Worm (Caenorhabditis elegans) whole organism, L1 larva: Measurements from ENCODE around the gene cyn-16.

ENCODE experiments used
- C04F5.9 ChIP-seq: sonication (generic microtip); optimal IDR thresholded peaks from 2 replicates; lab custom pipeline; 2016; ENCODE audit warnings: missing genetic modification characterization, missing compliant biosample characterization
- C16A3.4 ChIP-seq: fragments of 150-350 bp; optimal IDR thresholded peaks from 2 replicates; lab custom pipeline; 2014; ENCODE audit warnings: missing biosample characterization, missing genetic modification characterization
- F16B12.6 ChIP-seq: fragments of 150-350 bp; optimal IDR thresholded peaks from 2 replicates; lab custom pipeline; 2014; ENCODE audit warnings: missing biosample characterization, missing genetic modification characterization
- Y116A8C.19 ChIP-seq: sonication (generic microtip); optimal IDR thresholded peaks from 2 replicates; lab custom pipeline; 2016; ENCODE audit warnings: missing compliant biosample characterization, missing genetic modification characterization, borderline replicate concordance
- aha-1 ChIP-seq: fragments of 150-350 bp; optimal IDR thresholded peaks from 2 replicates; lab custom pipeline; 2014; ENCODE audit warnings: missing biosample characterization, missing genetic modification characterization
- alr-1 ChIP-seq: fragments of 200-800 bp; sonication (Bioruptor generic); optimal IDR thresholded peaks from 2 replicates; lab custom pipeline; 2018; ENCODE audit warnings: borderline replicate concordance, mild to moderate bottlenecking, missing genetic modification characterization, missing compliant biosample characterization
- aly-2 ChIP-seq: fragments of 150-350 bp; optimal IDR thresholded peaks from 2 replicates; lab custom pipeline; 2014; ENCODE audit warnings: missing biosample characterization, missing genetic modification characterization
- ama-1 ChIP-seq: fragments of 150-350 bp; optimal IDR thresholded peaks from 2 replicates; lab custom pipeline; 2014
- blmp-1 ChIP-seq: fragments of 150-350 bp; optimal IDR thresholded peaks from 2 replicates; lab custom pipeline; 2014; ENCODE audit warnings: missing biosample characterization, missing genetic modification characterization
- ceh-63 ChIP-seq: fragments of 200-800 bp; sonication (Bioruptor generic); optimal IDR thresholded peaks from 2 replicates; lab custom pipeline; 2018; ENCODE audit warnings: mild to moderate bottlenecking, missing genetic modification characterization, missing compliant biosample characterization
- ceh-82 ChIP-seq, 3 experiments: fragments of 150-350 bp in 1 of 3; sonication (generic microtip) in 2 of 3; optimal IDR thresholded peaks; 2 replicates each; lab custom pipeline; 2014 to 2017; ENCODE audit warnings: missing biosample characterization in 3 of 3, missing genetic modification characterization in 3 of 3
- ceh-90 ChIP-seq: sonication (generic microtip); optimal IDR thresholded peaks from 2 replicates; lab custom pipeline; 2016; ENCODE audit warnings: missing genetic modification characterization, missing compliant biosample characterization
- dpl-1 ChIP-seq, 3 experiments: fragments of 150-350 bp in 2 of 3; sonication (generic microtip) in 1 of 3; optimal IDR thresholded peaks; 2 replicates each; lab custom pipeline; 2014 to 2017; ENCODE audit warnings: missing biosample characterization in 3 of 3, missing genetic modification characterization in 3 of 3, missing genetic modification reagents in 3 of 3
- dsc-1 ChIP-seq: sonication (generic microtip); optimal IDR thresholded peaks from 2 replicates; lab custom pipeline; 2016; ENCODE audit warnings: mild to moderate bottlenecking, missing genetic modification characterization, missing compliant biosample characterization
- efl-1 ChIP-seq, 4 experiments: fragments of 150-350 bp; optimal IDR thresholded peaks in 3 of 4; peaks in 1 of 4; 1 replicate in 1 of 4; 2 replicates in 3 of 4; lab custom pipeline; 2014; ENCODE audit warnings: missing biosample characterization in 2 of 4, missing genetic modification characterization in 2 of 4, missing genetic modification reagents in 2 of 4
- elt-2 ChIP-seq: sonication (generic microtip); optimal IDR thresholded peaks from 2 replicates; lab custom pipeline; 2016; ENCODE audit warnings: missing genetic modification characterization, mild to moderate bottlenecking, inconsistent platforms, missing compliant biosample characterization, missing genetic modification reagents
- elt-3 ChIP-seq, 6 experiments: fragments of 150-350 bp in 1 of 6; sonication (generic microtip); optimal IDR thresholded peaks; 2 replicates each; lab custom pipeline; 2017 to 2018; ENCODE audit warnings: missing biosample characterization in 6 of 6, missing genetic modification characterization in 6 of 6, inconsistent platforms in 1 of 6
- ets-5 ChIP-seq: fragments of 200-800 bp; sonication (Bioruptor generic); IDR thresholded peaks from 2 replicates; pipeline ENCODE4 v1.3.6; 2022; ENCODE audit warnings: missing genetic modification characterization, missing compliant biosample characterization
- fkh-10 ChIP-seq: sonication (generic microtip); optimal IDR thresholded peaks from 2 replicates; lab custom pipeline; 2017; ENCODE audit warnings: missing biosample characterization, missing genetic modification reagents, missing genetic modification characterization
- fkh-4 ChIP-seq: sonication (generic microtip); optimal IDR thresholded peaks from 2 replicates; lab custom pipeline; 2016; ENCODE audit warnings: missing compliant biosample characterization, missing genetic modification characterization, borderline replicate concordance
- fkh-8 ChIP-seq: sonication (generic microtip); optimal IDR thresholded peaks from 2 replicates; lab custom pipeline; 2016; ENCODE audit warnings: mild to moderate bottlenecking, missing genetic modification characterization, missing compliant biosample characterization
- fos-1 ChIP-seq: fragments of 150-350 bp; optimal IDR thresholded peaks from 2 replicates; lab custom pipeline; 2014; ENCODE audit warnings: missing biosample characterization, missing genetic modification characterization
- grh-1 ChIP-seq: fragments of 200-800 bp; sonication (Bioruptor generic); IDR thresholded peaks from 2 replicates; pipeline ENCODE4 v1.3.6; 2022; ENCODE audit warnings: missing genetic modification reagents, missing genetic modification characterization, missing compliant biosample characterization
- hlh-17 ChIP-seq: fragments of 200-800 bp; sonication (Bioruptor generic); optimal IDR thresholded peaks from 2 replicates; lab custom pipeline; 2018; ENCODE audit warnings: missing genetic modification characterization, mild to moderate bottlenecking, missing compliant biosample characterization, moderate library complexity, borderline replicate concordance
- hpl-2 ChIP-seq: fragments of 150-350 bp; optimal IDR thresholded peaks from 2 replicates; lab custom pipeline; 2014; ENCODE audit warnings: missing biosample characterization, missing genetic modification reagents, missing genetic modification characterization
- irx-1 ChIP-seq: sonication (generic microtip); optimal IDR thresholded peaks from 2 replicates; lab custom pipeline; 2016; ENCODE audit warnings: missing genetic modification characterization, missing compliant biosample characterization
- isw-1 ChIP-seq: fragments of 200-800 bp; sonication (Bioruptor generic); IDR thresholded peaks from 2 replicates; pipeline ENCODE4 v1.3.6; 2022; ENCODE audit warnings: missing genetic modification characterization, missing compliant biosample characterization
- lir-3 ChIP-seq: sonication (generic microtip); optimal IDR thresholded peaks from 2 replicates; lab custom pipeline; 2016; ENCODE audit warnings: mild to moderate bottlenecking, missing genetic modification characterization, moderate library complexity, missing compliant biosample characterization; ENCODE audit not compliant: poor library complexity
- mab-9 ChIP-seq: fragments of 200-800 bp; sonication (Bioruptor generic); IDR thresholded peaks from 2 replicates; pipeline ENCODE4 v1.3.6; 2022; ENCODE audit warnings: missing genetic modification reagents, missing genetic modification characterization, missing compliant biosample characterization
- mdl-1 ChIP-seq, 2 experiments: fragments of 150-350 bp; optimal IDR thresholded peaks; 2 replicates each; lab custom pipeline; 2014 to 2017; ENCODE audit warnings: missing biosample characterization in 2 of 2, missing genetic modification characterization in 2 of 2, inconsistent platforms in 1 of 2
- mef-2 ChIP-seq: fragments of 150-350 bp; optimal IDR thresholded peaks from 2 replicates; lab custom pipeline; 2014; ENCODE audit warnings: missing biosample characterization, missing genetic modification characterization
- nhr-11 ChIP-seq: fragments of 150-350 bp; optimal IDR thresholded peaks from 2 replicates; lab custom pipeline; 2014; ENCODE audit warnings: missing biosample characterization, missing genetic modification characterization
- nhr-12 ChIP-seq: sonication (generic microtip); optimal IDR thresholded peaks from 2 replicates; lab custom pipeline; 2017; ENCODE audit warnings: missing biosample characterization, missing genetic modification characterization
- nhr-19 ChIP-seq: fragments of 200-800 bp; sonication (Bioruptor generic); conservative IDR thresholded peaks from 2 replicates; pipeline ENCODE4 v1.3.6; 2022; ENCODE audit warnings: missing genetic modification characterization, missing compliant biosample characterization
- nhr-20 ChIP-seq: sonication (generic microtip); optimal IDR thresholded peaks from 2 replicates; lab custom pipeline; 2016; ENCODE audit warnings: mild to moderate bottlenecking, missing genetic modification characterization, missing compliant biosample characterization
- nhr-237 ChIP-seq: fragments of 150-350 bp; optimal IDR thresholded peaks from 2 replicates; lab custom pipeline; 2014; ENCODE audit warnings: missing biosample characterization, missing genetic modification characterization
- nhr-76 ChIP-seq: sonication (generic microtip); optimal IDR thresholded peaks from 2 replicates; lab custom pipeline; 2017; ENCODE audit warnings: missing biosample characterization, missing genetic modification characterization
- nhr-84 ChIP-seq: sonication (generic microtip); optimal IDR thresholded peaks from 2 replicates; lab custom pipeline; 2017; ENCODE audit warnings: missing biosample characterization, missing genetic modification characterization
- nhr-90 ChIP-seq: sonication (generic microtip); optimal IDR thresholded peaks from 2 replicates; lab custom pipeline; 2016; ENCODE audit warnings: mild to moderate bottlenecking, missing genetic modification characterization, missing compliant biosample characterization; ENCODE audit not compliant: poor library complexity
- snpc-4 ChIP-seq: fragments of 150-350 bp; optimal IDR thresholded peaks from 2 replicates; lab custom pipeline; 2014; ENCODE audit warnings: missing biosample characterization, missing genetic modification characterization
- snu-23 ChIP-seq: sonication (generic microtip); optimal IDR thresholded peaks from 2 replicates; lab custom pipeline; 2016; ENCODE audit warnings: missing genetic modification characterization, missing compliant biosample characterization
- sox-4 ChIP-seq: sonication (generic microtip); optimal IDR thresholded peaks from 2 replicates; lab custom pipeline; 2016; ENCODE audit warnings: missing genetic modification characterization, missing compliant biosample characterization
- sptf-1 ChIP-seq: fragments of 150-350 bp; optimal IDR thresholded peaks from 2 replicates; lab custom pipeline; 2014; ENCODE audit warnings: missing biosample characterization, missing genetic modification characterization
- sup-37 ChIP-seq: fragments of 200-800 bp; sonication (Bioruptor generic); optimal IDR thresholded peaks from 2 replicates; lab custom pipeline; 2018; ENCODE audit warnings: mild to moderate bottlenecking, missing genetic modification characterization, missing compliant biosample characterization
- swsn-7 ChIP-seq: sonication (generic microtip); optimal IDR thresholded peaks from 2 replicates; lab custom pipeline; 2016; ENCODE audit warnings: missing genetic modification characterization, missing compliant biosample characterization
- tbx-2 ChIP-seq: sonication (generic microtip); optimal IDR thresholded peaks from 2 replicates; lab custom pipeline; 2016; ENCODE audit warnings: missing genetic modification characterization, missing compliant biosample characterization
- tlp-1 ChIP-seq: fragments of 150-350 bp; optimal IDR thresholded peaks from 2 replicates; lab custom pipeline; 2014; ENCODE audit warnings: missing biosample characterization, missing genetic modification characterization
- unc-130 ChIP-seq: fragments of 150-350 bp; optimal IDR thresholded peaks from 2 replicates; lab custom pipeline; 2017; ENCODE audit warnings: missing biosample characterization, missing genetic modification characterization, inconsistent platforms
- unc-62 ChIP-seq: fragments of 150-350 bp; optimal IDR thresholded peaks from 2 replicates; lab custom pipeline; 2014; ENCODE audit warnings: missing biosample characterization, missing genetic modification reagents, missing genetic modification characterization
- unc-86 ChIP-seq: sonication (generic microtip); optimal IDR thresholded peaks from 2 replicates; lab custom pipeline; 2016; ENCODE audit warnings: missing genetic modification characterization, missing compliant biosample characterization
- xbp-1 ChIP-seq: sonication (generic microtip); optimal IDR thresholded peaks from 2 replicates; lab custom pipeline; 2016; ENCODE audit warnings: missing genetic modification characterization, missing compliant biosample characterization
- zag-1 ChIP-seq: fragments of 150-350 bp; optimal IDR thresholded peaks from 2 replicates; lab custom pipeline; 2014; ENCODE audit warnings: missing biosample characterization, missing genetic modification characterization
- ztf-4 ChIP-seq: fragments of 150-350 bp; optimal IDR thresholded peaks from 2 replicates; lab custom pipeline; 2014; ENCODE audit warnings: missing biosample characterization, missing genetic modification characterization

cyn-16 gene

DNA sequence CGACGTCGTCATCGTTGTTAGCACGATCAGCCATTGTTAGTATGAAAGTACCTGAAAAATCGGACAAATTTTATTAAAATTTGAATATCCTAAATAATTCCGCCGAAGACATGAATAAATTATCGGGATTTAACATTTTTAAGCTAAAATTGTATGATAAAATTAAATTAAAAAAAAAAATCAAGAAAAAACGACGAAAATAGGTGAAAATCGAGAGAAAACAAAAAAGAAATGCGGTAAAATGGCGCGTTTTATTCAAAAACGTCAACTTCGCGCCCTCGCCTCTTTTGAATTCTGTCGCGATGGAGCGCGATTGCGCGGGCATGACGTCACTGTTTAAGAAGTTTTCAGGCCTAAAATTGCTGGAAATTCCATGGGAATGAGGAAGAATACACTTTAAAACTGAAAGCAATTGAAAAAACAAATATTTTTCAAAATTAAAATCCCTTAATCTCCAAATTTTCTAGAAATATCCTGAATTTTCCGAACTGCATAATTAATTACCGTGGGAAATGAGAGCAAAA, 29.9 kb downstream of the cyn-16 start, which contains the start of gene mcm-2 (continued):
- TF ChIP-seq xbp-1 (tag; lab: Kevin White, UChicago) (peak; percentile 70), F16B12.6 (tag; lab: Kevin White, UChicago) (peak; percentile 38), unc-130 (tag; lab: Kevin White, UChicago) (peak; percentile 3), mdl-1 (tag; optimal IDR thresholded peaks at IDR 0.05; lab: Kevin White, UChicago) (peak in 1 of 2 experiments; percentile 19), nhr-19 (GFP tag; lab: Robert Waterston, UW) (peak; percentile 48), zag-1 (tag; lab: Kevin White, UChicago) (no peak), fkh-10 (GFP tag; lab: Kevin White, UChicago) (no peak), C04F5.9 (tag; lab: Kevin White, UChicago) (no peak), ceh-90 (no peak), alr-1 (tag; lab: Kevin White, UChicago) (no peak), C16A3.4 (tag; lab: Kevin White, UChicago) (peak; percentile 56), nhr-90 (tag; lab: Kevin White, UChicago) (peak; percentile 53), aly-2 (no peak), ztf-4 (no peak), nhr-84 (no peak), dsc-1 (tag; lab: Kevin White, UChicago) (peak; percentile 35), sup-37 (GFP tag; lab: Kevin White, UChicago) (no peak), nhr-12 (tag; lab: Kevin White, UChicago) (no peak), hlh-17 (GFP tag; lab: Kevin White, UChicago) (no peak), elt-2 (no peak), unc-86 (tag; lab: Kevin White, UChicago) (peak; percentile 75), ama-1 (lab: Kevin White, UChicago) (no peak), hpl-2 (GFP tag; lab: Kevin White, UChicago) (peak; percentile 16), blmp-1 (tag; lab: Kevin White, UChicago) (no peak), ceh-82 (tag; optimal IDR thresholded peaks at IDR 0.05; lab: Kevin White, UChicago) (peak in 2 of 3 experiments; percentile 23 to 68), aha-1 (no peak), fkh-8 (peak; percentile 74), dpl-1 (GFP tag; optimal IDR thresholded peaks at IDR 0.05; lab: Kevin White, UChicago) (peak; percentile 87 to 91 (median 89)), tlp-1 (tag; lab: Kevin White, UChicago) (no peak), nhr-11 (tag; lab: Kevin White, UChicago) (no peak), mab-9 (GFP tag; lab: Robert Waterston, UW) (no peak), nhr-76 (tag; lab: Kevin White, UChicago) (no peak), tbx-2 (tag; lab: Kevin White, UChicago) (peak; percentile 60), nhr-237 (tag; lab: Kevin White, UChicago) (no peak), isw-1 (GFP tag; lab: Robert Waterston, UW) (peak; percentile 38), irx-1 (tag; lab: Kevin White, UChicago) (peak; percentile 3), fkh-4 (tag; lab: Kevin White, UChicago) (no peak), fos-1 (tag; lab: Kevin White, UChicago) (no peak), Y116A8C.19 (no peak), snu-23 (GFP tag; lab: Kevin White, UChicago) (peak; percentile 68), ets-5 (GFP tag; lab: Robert Waterston, UW) (no peak), swsn-7 (peak; percentile 45), mef-2 (tag; lab: Kevin White, UChicago) (no peak), nhr-20 (peak; percentile 60), unc-62 (GFP tag; lab: Kevin White, UChicago) (no peak), sptf-1 (tag; lab: Kevin White, UChicago) (no peak), ceh-63 (GFP tag; lab: Kevin White, UChicago) (no peak), sox-4 (tag; lab: Kevin White, UChicago) (no peak), lir-3 (no peak), elt-3 (tag; optimal IDR thresholded peaks at IDR 0.05; lab: Kevin White, UChicago) (no peak), efl-1 (optimal IDR thresholded peaks at IDR 0.05; lab: Kevin White, UChicago) (peak; percentile 90 to 94), efl-1 (GFP tag; optimal IDR thresholded peaks at IDR 0.05 in 1 of 2; lab: Kevin White, UChicago) (peak; percentile 89 to 99), grh-1 (peak; percentile 38; the same call in 1 of the 2 replicates), snpc-4 (tag; lab: Kevin White, UChicago) (peak; percentile 19)
